Worm (Caenorhabditis elegans): ENCODE data around the gene T23B12.11.

T23B12.11 gene

ce11 chrV:8413432-8414021, 41.7 kb upstream of the T23B12.11 start, which contains the start of gene vha-18:
vha-18 (minus strand) TSS chrV:8413482.
- no peak for TF ChIP-seq mml-1 (tag; optimal IDR thresholded peaks at IDR 0.05)
- TF ChIP-seq unc-62 (GFP tag; optimal IDR thresholded peaks at IDR 0.05) = no peak
- no peak for TF ChIP-seq elt-3 (tag; optimal IDR thresholded peaks at IDR 0.05)
- TF ChIP-seq fos-1 (tag; optimal IDR thresholded peaks at IDR 0.05) = no peak
- TF ChIP-seq unc-39 (tag; optimal IDR thresholded peaks at IDR 0.05) = no peak
- TF ChIP-seq ama-1 (optimal IDR thresholded peaks at IDR 0.05) = no peak
- no peak for TF ChIP-seq fkh-2 (tag; optimal IDR thresholded peaks at IDR 0.05)
- no peak for TF ChIP-seq eor-1 (tag; optimal IDR thresholded peaks at IDR 0.05)
- no peak for TF ChIP-seq elt-2 (tag; optimal IDR thresholded peaks at IDR 0.05)
- TF ChIP-seq snpc-4 (tag; optimal IDR thresholded peaks at IDR 0.05) = no peak
- TF ChIP-seq nhr-67 (tag; optimal IDR thresholded peaks at IDR 0.05) = no peak
- no peak for TF ChIP-seq egl-5 (tag; optimal IDR thresholded peaks at IDR 0.05)
- no peak for TF ChIP-seq ceh-82 (tag; optimal IDR thresholded peaks at IDR 0.05)
- TF ChIP-seq lsy-12 (tag; optimal IDR thresholded peaks at IDR 0.05) = no peak
- TF ChIP-seq ceh-9 (tag; optimal IDR thresholded peaks at IDR 0.05) = no peak
- TF ChIP-seq nhr-25 (tag; optimal IDR thresholded peaks at IDR 0.05) = no peak
- no peak for TF ChIP-seq tbx-2 (tag; optimal IDR thresholded peaks at IDR 0.05)
- no peak for TF ChIP-seq ztf-4 (tag; optimal IDR thresholded peaks at IDR 0.05)
- no peak for TF ChIP-seq fkh-10 (GFP tag; optimal IDR thresholded peaks at IDR 0.05)

- no peak for TF ChIP-seq lsy-12 (tag; optimal IDR thresholded peaks at IDR 0.05)
- no peak for TF ChIP-seq pqm-1 (tag; optimal IDR thresholded peaks at IDR 0.05)
- TF ChIP-seq ceh-16 (tag; optimal IDR thresholded peaks at IDR 0.05) = no peak
- TF ChIP-seq zag-1 (tag; optimal IDR thresholded peaks at IDR 0.05) = no peak
Measured at ce11 chrV:8414036-8414728, 41.0 kb upstream of the T23B12.11 start, which contains the start of gene pos-1. pos-1 (plus strand) TSS chrV:8414086.

ce11 chrV:8415113-8415530, 40.1 kb upstream of the T23B12.11 start:
- TF ChIP-seq nfya-1 (tag; optimal IDR thresholded peaks at IDR 0.05; ENCODE audit: insufficient read depth) (no peak), hmg-11 (tag; optimal IDR thresholded peaks at IDR 0.05) (no peak), nhr-23 (tag; optimal IDR thresholded peaks at IDR 0.05) (no peak), ama-1 (optimal IDR thresholded peaks at IDR 0.05) (no peak), tbx-2 (tag; optimal IDR thresholded peaks at IDR 0.05) (no peak), snpc-4 (tag; optimal IDR thresholded peaks at IDR 0.05) (no peak), mml-1 (tag; optimal IDR thresholded peaks at IDR 0.05) (no peak), aly-2 (tag; optimal IDR thresholded peaks at IDR 0.05) (no peak), ZK546.5 (tag; optimal IDR thresholded peaks at IDR 0.05) (no peak), egl-5 (tag; optimal IDR thresholded peaks at IDR 0.05) (no peak), lin-39 (tag; optimal IDR thresholded peaks at IDR 0.05) (no peak), nhr-237 (tag; optimal IDR thresholded peaks at IDR 0.05) (no peak), fkh-2 (tag; optimal IDR thresholded peaks at IDR 0.05) (no peak), pqm-1 (tag; optimal IDR thresholded peaks at IDR 0.05) (no peak), jun-1 (tag; optimal IDR thresholded peaks at IDR 0.05) (no peak), ceh-9 (tag; optimal IDR thresholded peaks at IDR 0.05) (no peak), skn-1 (tag; optimal IDR thresholded peaks at IDR 0.05) (no peak), R02D3.7 (tag; optimal IDR thresholded peaks at IDR 0.05) (no peak), ceh-16 (tag; optimal IDR thresholded peaks at IDR 0.05) (no peak), ceh-28 (tag; optimal IDR thresholded peaks at IDR 0.05) (no peak)

ce11 chrV:8417271-8417670, 37.9 kb upstream of the T23B12.11 start:
- TF ChIP-seq nfya-1 (tag; optimal IDR thresholded peaks at IDR 0.05; ENCODE audit: insufficient read depth) (peak; percentile 69), ama-1 (optimal IDR thresholded peaks at IDR 0.05) (no peak), lin-39 (tag; optimal IDR thresholded peaks at IDR 0.05) (no peak), R02D3.7 (tag; optimal IDR thresholded peaks at IDR 0.05) (no peak), lin-15B (tag; optimal IDR thresholded peaks at IDR 0.05) (no peak), pqm-1 (tag; optimal IDR thresholded peaks at IDR 0.05) (no peak)

All from whole organism, L3 larva.